Worm (Caenorhabditis elegans) whole organism, L4/young adult: ENCODE data around the gene C52E2.2.

ENCODE experiments used
- W03F9.2 ChIP-seq: fragments of 150-350 bp; optimal IDR thresholded peaks from 2 replicates; lab custom pipeline; 2014; ENCODE audit warnings: missing biosample characterization, missing genetic modification characterization
- him-1 ChIP-seq: sonication (generic microtip); optimal IDR thresholded peaks from 2 replicates; lab custom pipeline; 2016; ENCODE audit warnings: missing genotype, missing genetic modification reagents, missing genetic modification characterization, missing compliant biosample characterization

ce11 chrII:1850840-1851294, 1.7 kb upstream of the C52E2.2 start, which contains the start of gene C52E2.3:
- TF ChIP-seq him-1 (tag; lab: Kevin White, UChicago), result no peak
- no peak for TF ChIP-seq W03F9.2 (tag; lab: Kevin White, UChicago)
